Worm (Caenorhabditis elegans) whole organism, late embryonic: ENCODE measurements around the gene lact-4.

Experiments used
- C38D4.7 ChIP-seq: fragments of 200-800 bp; sonication (Bioruptor generic); optimal IDR thresholded peaks from 2 replicates; lab custom pipeline; 2018; ENCODE audit warnings: mild to moderate bottlenecking, missing genetic modification characterization, moderate library complexity, missing compliant biosample characterization
- F13H6.1 ChIP-seq: sonication (generic microtip); optimal IDR thresholded peaks from 2 replicates; lab custom pipeline; 2016; ENCODE audit warnings: missing genetic modification characterization, missing compliant biosample characterization
- K02D7.2 ChIP-seq: sonication (generic microtip); optimal IDR thresholded peaks from 2 replicates; lab custom pipeline; 2017; ENCODE audit warnings: mild to moderate bottlenecking, missing genetic modification characterization, missing compliant biosample characterization
- ahr-1 ChIP-seq: sonication (generic microtip); optimal IDR thresholded peaks from 2 replicates; lab custom pipeline; 2016; ENCODE audit warnings: missing genetic modification characterization, missing compliant biosample characterization
- ama-1 ChIP-seq: fragments of 150-350 bp; optimal IDR thresholded peaks from 2 replicates; lab custom pipeline; 2014
- ceh-19 ChIP-seq: fragments of 200-800 bp; sonication (Bioruptor generic); optimal IDR thresholded peaks from 2 replicates; lab custom pipeline; 2018; ENCODE audit warnings: mild to moderate bottlenecking, missing genetic modification characterization, missing compliant biosample characterization
- ceh-34 ChIP-seq: sonication (generic microtip); optimal IDR thresholded peaks from 2 replicates; lab custom pipeline; 2016; ENCODE audit warnings: mild to moderate bottlenecking, missing genetic modification characterization, missing compliant biosample characterization
- ceh-48 ChIP-seq: sonication (generic microtip); optimal IDR thresholded peaks from 2 replicates; lab custom pipeline; 2016; ENCODE audit warnings: missing genetic modification characterization, inconsistent platforms, missing compliant biosample characterization
- elt-2 ChIP-seq: sonication (generic microtip); optimal IDR thresholded peaks from 2 replicates; lab custom pipeline; 2016; ENCODE audit warnings: missing genetic modification reagents, missing genetic modification characterization, missing compliant biosample characterization
- ets-4 ChIP-seq: sonication (generic microtip); optimal IDR thresholded peaks from 2 replicates; lab custom pipeline; 2016; ENCODE audit warnings: missing genetic modification characterization, missing compliant biosample characterization
- fax-1 ChIP-seq: sonication (generic microtip); optimal IDR thresholded peaks from 2 replicates; lab custom pipeline; 2016; ENCODE audit warnings: missing genotype, missing genetic modification characterization, missing compliant biosample characterization
- tbx-2 ChIP-seq: sonication (generic microtip); optimal IDR thresholded peaks from 2 replicates; lab custom pipeline; 2016; ENCODE audit warnings: missing genetic modification characterization, missing compliant biosample characterization

DNA sequence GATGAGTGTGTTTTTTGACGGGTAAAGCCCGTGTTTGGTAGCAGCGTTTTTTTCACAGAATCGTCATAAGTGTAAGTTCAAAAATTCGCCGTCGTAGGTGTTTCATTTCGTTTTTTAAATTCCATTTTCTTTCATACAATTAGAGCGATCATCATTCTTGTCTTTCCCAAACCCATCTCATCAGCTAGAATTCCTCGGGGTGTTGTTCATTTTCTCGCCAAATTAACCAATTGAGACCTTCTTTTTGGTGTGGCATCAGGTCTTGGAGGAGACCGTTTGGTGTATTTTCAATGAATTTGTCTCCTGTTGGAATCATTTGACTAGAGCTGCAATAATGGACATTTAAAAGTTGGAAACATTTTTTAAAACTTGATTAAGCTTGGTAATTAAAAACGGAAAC is 7.4 kb downstream of the lact-4 start:
- TF ChIP-seq ceh-48 (no peak), fax-1 (tag; lab: Kevin White, UChicago) (no peak), ahr-1 (tag; lab: Kevin White, UChicago) (no peak), C38D4.7 (GFP tag; lab: Kevin White, UChicago) (no peak), ceh-34 (tag; lab: Kevin White, UChicago) (no peak), elt-2 (no peak), K02D7.2 (tag; lab: Kevin White, UChicago) (no peak), ets-4 (tag; lab: Kevin White, UChicago) (no peak), ceh-19 (GFP tag; lab: Kevin White, UChicago) (no peak), F13H6.1 (tag; lab: Kevin White, UChicago) (no peak), tbx-2 (tag; lab: Kevin White, UChicago) (no peak), ama-1 (lab: Kevin White, UChicago) (no peak)
